Comparison of ENCODE assay signal across 3 worm cellular contexts in the genomic region with DNA sequence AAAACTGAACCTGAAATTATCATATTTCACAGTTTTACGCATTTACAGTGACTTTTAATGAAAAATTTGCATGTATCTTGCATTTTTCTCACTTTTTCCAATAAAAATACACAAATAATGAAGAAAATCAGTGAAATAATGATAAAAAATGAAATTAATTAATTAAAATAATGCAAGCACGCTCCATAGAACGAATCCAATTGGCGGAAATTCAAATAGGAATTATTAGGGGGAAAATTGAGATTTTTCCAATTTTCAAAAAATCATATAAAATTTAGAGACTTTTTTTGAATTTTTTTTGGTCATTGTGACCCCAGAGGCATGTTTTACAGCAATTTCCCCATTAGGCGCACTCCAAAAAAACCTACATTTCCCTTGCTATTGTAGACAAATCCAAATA.
TF ChIP-seq lines count a peak whose summit lies in the region.

No protein-coding gene starts in this region.

TF ChIP-seq in whole organism, L1 larva, 84 proteins besides CTCF, POLR2A, EP300 and RAD21:
- TF ChIP-seq Y116A8C.19 (tag; optimal IDR thresholded peaks at IDR 0.05; lab: Kevin White, UChicago; ENCODE audit: borderline replicate concordance) = no peak
- no peak for TF ChIP-seq sptf-1 (tag; optimal IDR thresholded peaks at IDR 0.05; lab: Kevin White, UChicago)
- no peak for TF ChIP-seq xbp-1 (tag; optimal IDR thresholded peaks at IDR 0.05; lab: Kevin White, UChicago)
- peak in 1 of 2 experiments; percentile 2 for TF ChIP-seq efl-1 (optimal IDR thresholded peaks at IDR 0.05; lab: Kevin White, UChicago)
- TF ChIP-seq efl-1 (GFP tag; optimal IDR thresholded peaks at IDR 0.05 in 1 of 2; lab: Kevin White, UChicago) = peak; percentile 35 to 94
- TF ChIP-seq unc-86 (tag; optimal IDR thresholded peaks at IDR 0.05; lab: Kevin White, UChicago) = no peak
- TF ChIP-seq zag-1 (tag; optimal IDR thresholded peaks at IDR 0.05; lab: Kevin White, UChicago) = no peak
- peak in 1 of 2 experiments; percentile 1 for TF ChIP-seq lin-35 (GFP tag; optimal IDR thresholded peaks at IDR 0.05; lab: Kevin White, UChicago)
- peak in 1 of 3 experiments; percentile 2 for TF ChIP-seq dpl-1 (GFP tag; optimal IDR thresholded peaks at IDR 0.05; lab: Kevin White, UChicago)
- TF ChIP-seq C16A3.4 (tag; optimal IDR thresholded peaks at IDR 0.05; lab: Kevin White, UChicago) = no peak
- no peak for TF ChIP-seq pax-3 (tag; optimal IDR thresholded peaks at IDR 0.05; lab: Kevin White, UChicago)
- no peak for TF ChIP-seq C04F5.9 (tag; optimal IDR thresholded peaks at IDR 0.05; lab: Kevin White, UChicago)
- TF ChIP-seq egl-27 (tag; optimal IDR thresholded peaks at IDR 0.05; lab: Kevin White, UChicago) = no peak
- no peak for TF ChIP-seq ama-1 (optimal IDR thresholded peaks at IDR 0.05; lab: Kevin White, UChicago)
- TF ChIP-seq tbx-2 (tag; optimal IDR thresholded peaks at IDR 0.05; lab: Kevin White, UChicago) = no peak
TF ChIP-seq in whole organism, L1 larva: peak in this region for 3.

TF ChIP-seq in whole organism, L4 larva, 104 proteins besides CTCF, POLR2A, EP300 and RAD21:
- TF ChIP-seq spr-3 (GFP tag; optimal IDR thresholded peaks at IDR 0.05; lab: Kevin White, UChicago) (no peak), daf-12 (tag; optimal IDR thresholded peaks at IDR 0.05; lab: Kevin White, UChicago) (no peak), dve-1 (tag; optimal IDR thresholded peaks at IDR 0.05; lab: Kevin White, UChicago; ENCODE audit: insufficient read depth) (no peak), lin-38 (GFP tag; IDR thresholded peaks at IDR 0.05; lab: Robert Waterston, UW) (peak; percentile 49; the same call in 1 of the 2 replicates)

TF ChIP-seq in whole organism, young adult, 124 proteins besides CTCF, POLR2A, EP300 and RAD21:
- peak; percentile 47; the same call in 1 of the 2 replicates for TF ChIP-seq mcd-1 (GFP tag; IDR thresholded peaks at IDR 0.05; lab: Robert Waterston, UW)
- TF ChIP-seq F33H1.4 (GFP tag; IDR thresholded peaks at IDR 0.05; lab: Robert Waterston, UW) = peak; percentile 13; the same call in 1 of the 2 replicates
- TF ChIP-seq ceh-58 (GFP tag; IDR thresholded peaks at IDR 0.05; lab: Robert Waterston, UW) = no peak
- peak; percentile 32 for TF ChIP-seq lin-54 (GFP tag; optimal IDR thresholded peaks at IDR 0.05; lab: Kevin White, UChicago)
- no peak for TF ChIP-seq pbrm-1 (GFP tag; IDR thresholded peaks at IDR 0.05; lab: Robert Waterston, UW)
- TF ChIP-seq rec-8 (tag; optimal IDR thresholded peaks at IDR 0.05; lab: Kevin White, UChicago) = no peak
- TF ChIP-seq fkh-3 (tag; optimal IDR thresholded peaks at IDR 0.05; lab: Kevin White, UChicago) = no peak
- TF ChIP-seq rpc-1 (optimal IDR thresholded peaks at IDR 0.05; lab: Kevin White, UChicago) = no peak
- no peak for TF ChIP-seq rpc-1 (tag; optimal IDR thresholded peaks at IDR 0.05; lab: Kevin White, UChicago)
- no peak for TF ChIP-seq nhr-27 (tag; optimal IDR thresholded peaks at IDR 0.05; lab: Kevin White, UChicago)
TF ChIP-seq in whole organism, young adult: peak in this region for 3.
